Worm (Caenorhabditis elegans): ENCODE measurements around the gene B0361.11.

DNA sequence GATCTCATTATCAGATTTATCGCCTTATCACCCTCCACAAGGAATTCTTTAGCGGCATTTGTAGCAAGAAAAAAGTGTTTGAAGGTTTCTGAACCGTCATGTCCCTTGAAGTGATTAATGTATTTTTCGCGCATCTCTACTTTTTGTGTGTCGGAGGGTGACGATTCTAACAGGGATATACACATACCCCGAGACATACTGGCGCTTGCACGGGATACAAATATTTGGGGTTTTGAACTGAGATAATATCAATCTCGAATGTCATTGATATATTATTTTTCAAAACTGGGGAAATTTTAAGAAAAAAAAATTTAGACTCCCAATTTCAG lies 28.2 kb downstream of the B0361.11 start:
- TF ChIP-seq lin-39 (tag; optimal IDR thresholded peaks at IDR 0.05) (no peak), ama-1 (optimal IDR thresholded peaks at IDR 0.05) (no peak), elt-3 (tag; optimal IDR thresholded peaks at IDR 0.05) (peak in 1 of 3 experiments; percentile 13), nhr-237 (tag; optimal IDR thresholded peaks at IDR 0.05) (no peak), nhr-12 (tag; optimal IDR thresholded peaks at IDR 0.05) (no peak), fkh-10 (GFP tag; optimal IDR thresholded peaks at IDR 0.05) (no peak), ceh-82 (tag; optimal IDR thresholded peaks at IDR 0.05) (no peak), egl-27 (tag; optimal IDR thresholded peaks at IDR 0.05) (no peak), unc-62 (GFP tag; optimal IDR thresholded peaks at IDR 0.05) (no peak), eor-1 (tag; optimal IDR thresholded peaks at IDR 0.05) (no peak), snpc-4 (tag; optimal IDR thresholded peaks at IDR 0.05) (no peak), nhr-67 (tag; optimal IDR thresholded peaks at IDR 0.05) (no peak), skn-1 (tag; optimal IDR thresholded peaks at IDR 0.05) (no peak), zag-1 (tag; optimal IDR thresholded peaks at IDR 0.05) (no peak)

All from whole organism, L3 larva.